Worm (Caenorhabditis elegans) whole organism, L1 larva: ENCODE measurements around the gene ZK970.8.

Source experiments
- C04F5.9 ChIP-seq: sonication (generic microtip); optimal IDR thresholded peaks from 2 replicates; lab custom pipeline; 2016; ENCODE audit warnings: missing genetic modification characterization, missing compliant biosample characterization
- ama-1 ChIP-seq: fragments of 150-350 bp; optimal IDR thresholded peaks from 2 replicates; lab custom pipeline; 2014
- blmp-1 ChIP-seq: fragments of 150-350 bp; optimal IDR thresholded peaks from 2 replicates; lab custom pipeline; 2014; ENCODE audit warnings: missing biosample characterization, missing genetic modification characterization
- dsc-1 ChIP-seq: sonication (generic microtip); optimal IDR thresholded peaks from 2 replicates; lab custom pipeline; 2016; ENCODE audit warnings: mild to moderate bottlenecking, missing genetic modification characterization, missing compliant biosample characterization
- fkh-10 ChIP-seq: sonication (generic microtip); optimal IDR thresholded peaks from 2 replicates; lab custom pipeline; 2017; ENCODE audit warnings: missing biosample characterization, missing genetic modification reagents, missing genetic modification characterization
- mdl-1 ChIP-seq, 2 experiments: fragments of 150-350 bp; optimal IDR thresholded peaks; 2 replicates each; lab custom pipeline; 2014 to 2017; ENCODE audit warnings: missing biosample characterization in 2 of 2, missing genetic modification characterization in 2 of 2, inconsistent platforms in 1 of 2
- skn-1 ChIP-seq: fragments of 150-350 bp; optimal IDR thresholded peaks from 2 replicates; lab custom pipeline; 2014; ENCODE audit warnings: missing biosample characterization, missing genetic modification characterization
- snpc-4 ChIP-seq: fragments of 150-350 bp; optimal IDR thresholded peaks from 2 replicates; lab custom pipeline; 2014; ENCODE audit warnings: missing biosample characterization, missing genetic modification characterization
- ztf-4 ChIP-seq: fragments of 150-350 bp; optimal IDR thresholded peaks from 2 replicates; lab custom pipeline; 2014; ENCODE audit warnings: missing biosample characterization, missing genetic modification characterization

DNA sequence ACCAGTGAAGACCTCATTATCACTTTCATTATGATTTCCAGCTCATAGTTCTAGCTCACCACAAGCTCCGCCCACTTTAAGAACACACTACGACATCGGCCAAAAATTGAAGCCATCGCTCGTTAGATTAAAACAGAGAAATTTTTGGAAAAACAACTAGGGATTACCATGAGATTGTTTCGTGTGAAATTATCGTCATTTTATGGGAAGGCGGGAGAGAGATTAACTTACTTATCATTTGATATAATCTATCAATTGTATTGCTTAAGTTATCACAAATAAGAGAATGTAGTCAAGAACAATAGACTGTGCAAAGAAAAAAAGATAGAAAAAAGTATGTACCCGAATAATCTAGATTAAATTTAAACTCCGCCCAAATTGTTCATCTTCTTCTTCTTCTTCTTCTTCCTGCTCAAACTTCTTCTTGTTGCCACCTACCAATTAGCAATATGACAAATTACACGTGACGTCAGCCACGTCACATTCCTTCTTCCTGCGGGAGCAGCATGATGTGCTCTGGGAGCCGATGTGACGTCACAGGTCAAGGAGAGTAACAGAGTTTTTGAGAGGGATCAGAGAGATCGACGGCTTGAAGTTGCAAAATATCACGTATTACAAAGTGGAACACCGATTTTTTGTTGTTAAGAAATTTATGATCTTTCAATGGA lies 9.2 kb upstream of the ZK970.8 start, which contains the start of gene nep-26:
- TF ChIP-seq skn-1 (tag; lab: Kevin White, UChicago): no peak
- TF ChIP-seq snpc-4 (tag; lab: Kevin White, UChicago): no peak
- no peak for TF ChIP-seq ama-1 (lab: Kevin White, UChicago)
- TF ChIP-seq mdl-1 (tag; optimal IDR thresholded peaks at IDR 0.05; lab: Kevin White, UChicago): peak in 1 of 2 experiments; percentile 63
- no peak for TF ChIP-seq C04F5.9 (tag; lab: Kevin White, UChicago)
- TF ChIP-seq dsc-1 (tag; lab: Kevin White, UChicago): peak; percentile 71
- peak; percentile 77 for TF ChIP-seq ztf-4 (tag; lab: Kevin White, UChicago)
- no peak for TF ChIP-seq blmp-1 (tag; lab: Kevin White, UChicago)
- TF ChIP-seq fkh-10 (GFP tag; lab: Kevin White, UChicago): no peak
